Worm (Caenorhabditis elegans) whole organism, mixed stage, embryonic: ENCODE data around the gene F35D11.3.

Source experiments
- ceh-39 ChIP-seq: fragments of 150-350 bp; optimal IDR thresholded peaks from 2 replicates; lab custom pipeline; 2014; ENCODE audit warnings: missing biosample characterization, missing genetic modification characterization
- ceh-43 ChIP-seq: fragments of 200-800 bp; sonication (Bioruptor generic); optimal IDR thresholded peaks from 2 replicates; lab custom pipeline; 2018; ENCODE audit warnings: mild to moderate bottlenecking, missing genetic modification characterization, moderate library complexity, missing compliant biosample characterization
- ceh-83 ChIP-seq: fragments of 200-800 bp; sonication (Bioruptor generic); optimal IDR thresholded peaks from 2 replicates; lab custom pipeline; 2018; ENCODE audit warnings: mild to moderate bottlenecking, missing genetic modification characterization, missing compliant biosample characterization
- cnd-1 ChIP-seq: fragments of 200-800 bp; sonication (Bioruptor generic); optimal IDR thresholded peaks from 2 replicates; lab custom pipeline; 2018; ENCODE audit warnings: mild to moderate bottlenecking, missing genetic modification characterization, missing compliant biosample characterization
- drap-1 ChIP-seq: fragments of 200-800 bp; sonication (Bioruptor generic); optimal IDR thresholded peaks from 3 replicates; lab custom pipeline; 2018; ENCODE audit warnings: mild to moderate bottlenecking, missing genetic modification characterization, missing compliant biosample characterization
- elt-1 ChIP-seq: sonication (generic microtip); optimal IDR thresholded peaks from 2 replicates; lab custom pipeline; 2017; ENCODE audit warnings: missing genetic modification characterization, mild to moderate bottlenecking, missing compliant biosample characterization, antibody characterized with exemption, moderate library complexity, borderline replicate concordance; ENCODE audit not compliant: insufficient read depth
- hlh-1 ChIP-seq: fragments of 150-350 bp; optimal IDR thresholded peaks from 2 replicates; lab custom pipeline; 2014; ENCODE audit warnings: missing biosample characterization, missing genetic modification reagents, missing genetic modification characterization
- lsy-2 ChIP-seq: fragments of 150-350 bp; optimal IDR thresholded peaks from 2 replicates; lab custom pipeline; 2014; ENCODE audit warnings: missing biosample characterization, missing genetic modification characterization
- mab-5 ChIP-seq: fragments of 150-350 bp; optimal IDR thresholded peaks from 2 replicates; lab custom pipeline; 2014; ENCODE audit warnings: missing biosample characterization, missing genetic modification characterization
- mep-1 ChIP-seq: fragments of 150-350 bp; optimal IDR thresholded peaks from 2 replicates; lab custom pipeline; 2017; ENCODE audit warnings: missing biosample characterization, missing genetic modification reagents, missing genetic modification characterization, inconsistent platforms
- mls-2 ChIP-seq: sonication (generic microtip); optimal IDR thresholded peaks from 2 replicates; lab custom pipeline; 2016; ENCODE audit warnings: mild to moderate bottlenecking, missing genetic modification characterization, moderate library complexity, missing compliant biosample characterization
- nhr-12 ChIP-seq: fragments of 150-350 bp; optimal IDR thresholded peaks from 2 replicates; lab custom pipeline; 2014; ENCODE audit warnings: missing biosample characterization, missing genetic modification characterization
- nhr-237 ChIP-seq: fragments of 150-350 bp; optimal IDR thresholded peaks from 2 replicates; lab custom pipeline; 2014; ENCODE audit warnings: missing biosample characterization, missing genetic modification characterization
- pha-4 ChIP-seq: fragments of 150-350 bp; optimal IDR thresholded peaks from 2 replicates; lab custom pipeline; 2018; ENCODE audit warnings: missing biosample characterization, missing genetic modification reagents, missing genetic modification characterization
- sem-2 ChIP-seq: fragments of 200-800 bp; sonication (Bioruptor generic); optimal IDR thresholded peaks from 2 replicates; lab custom pipeline; 2018; ENCODE audit warnings: mild to moderate bottlenecking, missing genetic modification characterization, missing compliant biosample characterization
- sptf-1 ChIP-seq: sonication (generic microtip); optimal IDR thresholded peaks from 2 replicates; lab custom pipeline; 2017; ENCODE audit warnings: mild to moderate bottlenecking, missing genetic modification characterization, moderate library complexity, missing compliant biosample characterization
- tbx-8 ChIP-seq: fragments of 200-800 bp; sonication (Bioruptor generic); optimal IDR thresholded peaks from 2 replicates; lab custom pipeline; 2018; ENCODE audit warnings: mild to moderate bottlenecking, missing genetic modification characterization, moderate library complexity, missing compliant biosample characterization
- unc-120 ChIP-seq: sonication (generic microtip); optimal IDR thresholded peaks from 2 replicates; lab custom pipeline; 2017; ENCODE audit warnings: missing genetic modification characterization, missing compliant biosample characterization; ENCODE audit not compliant: poor library complexity, severe bottlenecking
- unc-62 ChIP-seq: fragments of 150-350 bp; optimal IDR thresholded peaks from 2 replicates; lab custom pipeline; 2014; ENCODE audit warnings: missing biosample characterization, missing genetic modification reagents, missing genetic modification characterization
- zip-8 ChIP-seq: fragments of 150-350 bp; optimal IDR thresholded peaks from 2 replicates; lab custom pipeline; 2014; ENCODE audit warnings: missing biosample characterization, missing genetic modification characterization

The F35D11.3 gene

ce11 chrII:4648785-4649184 lies 40.6 kb downstream of the F35D11.3 start, which contains the start of gene lgc-27:
TSS of gene lgc-27 (plus strand) at chrII:4649085.
- TF ChIP-seq mep-1 (tag; lab: Kevin White, UChicago) (no peak), pha-4 (tag; lab: Kevin White, UChicago) (peak; percentile 55)

DNA sequence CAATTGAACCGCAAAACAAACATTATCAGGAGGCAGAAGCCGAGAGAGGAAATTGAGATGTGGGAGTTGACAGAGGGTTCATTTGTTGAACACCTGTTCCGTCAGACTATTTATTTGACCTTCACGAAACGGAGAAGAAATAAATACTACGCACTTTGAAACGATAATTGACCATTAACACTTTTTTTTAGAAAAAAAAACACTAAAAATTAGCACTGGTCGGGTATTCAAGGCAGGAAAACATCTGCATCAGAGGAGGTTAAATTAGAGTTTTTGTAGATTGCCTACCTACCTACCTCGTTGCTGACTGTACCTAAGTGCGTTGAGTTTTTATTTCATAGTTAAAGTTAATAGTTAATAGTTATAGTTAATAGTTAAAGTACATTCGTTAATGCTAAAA lies 41.9 kb downstream of the F35D11.3 start:
- TF ChIP-seq elt-1 (tag; lab: Kevin White, UChicago), result no peak
- peak; percentile 31 for TF ChIP-seq hlh-1 (tag; lab: Kevin White, UChicago)
- TF ChIP-seq unc-120 (tag; lab: Kevin White, UChicago), result no peak

DNA sequence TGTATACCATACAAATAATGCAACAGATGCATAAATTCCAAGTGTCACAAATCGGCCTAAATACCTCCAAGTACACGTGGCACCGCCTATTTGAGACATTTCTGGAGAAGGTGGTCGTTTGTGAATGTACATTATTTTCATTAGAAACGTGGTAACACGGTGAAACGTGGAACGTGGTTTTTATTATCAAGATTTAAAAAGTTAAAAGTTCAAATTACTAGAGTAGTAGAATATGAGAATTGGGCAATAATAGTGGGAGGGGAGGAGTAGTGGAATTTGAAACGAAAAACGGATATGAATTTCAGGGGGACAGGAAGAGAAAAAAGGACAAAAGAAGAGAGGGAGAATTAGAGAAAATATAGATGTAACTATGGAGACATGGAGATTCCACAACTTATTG lies 47.7 kb downstream of the F35D11.3 start, which contains the start of gene fut-6:
fut-6 (minus strand) TSS at position 101 of the 400 bp plus-strand sequence.
- no peak for TF ChIP-seq ceh-39 (tag; lab: Kevin White, UChicago)
- TF ChIP-seq mab-5 (tag; lab: Kevin White, UChicago), result no peak
- TF ChIP-seq lsy-2 (tag; lab: Kevin White, UChicago), result no peak
- TF ChIP-seq sptf-1 (tag; lab: Kevin White, UChicago), result no peak
- TF ChIP-seq ceh-83 (GFP tag; lab: Kevin White, UChicago), result no peak
- TF ChIP-seq unc-120 (tag; lab: Kevin White, UChicago), result no peak
- TF ChIP-seq mls-2 (tag; lab: Kevin White, UChicago), result no peak
- TF ChIP-seq tbx-8 (GFP tag; lab: Kevin White, UChicago), result no peak
- no peak for TF ChIP-seq sem-2 (GFP tag; lab: Kevin White, UChicago)

DNA sequence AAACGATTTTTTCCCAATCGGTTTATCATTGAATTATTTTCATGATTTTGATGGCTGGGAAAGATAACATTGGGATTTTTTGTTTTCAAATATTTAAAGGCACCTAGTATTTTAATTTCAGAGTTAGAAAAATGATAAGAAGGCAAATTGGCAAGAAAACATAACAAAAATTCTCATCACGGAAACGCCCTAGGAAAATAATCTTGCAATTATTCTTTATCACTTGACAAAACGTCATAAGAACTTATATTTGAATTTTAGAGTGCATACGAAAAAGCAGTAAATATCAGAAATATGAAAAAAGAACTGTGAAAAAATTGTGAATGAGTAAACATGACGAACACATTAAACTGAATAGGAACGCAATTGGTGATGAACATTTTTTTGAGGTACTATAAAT lies 49.2 kb downstream of the F35D11.3 start:
- no peak for TF ChIP-seq ceh-39 (tag; lab: Kevin White, UChicago)
- TF ChIP-seq cnd-1 (tag; lab: Kevin White, UChicago), result no peak
- TF ChIP-seq nhr-237 (tag; lab: Kevin White, UChicago), result no peak
- no peak for TF ChIP-seq zip-8 (tag; lab: Kevin White, UChicago)
- no peak for TF ChIP-seq ceh-43
- TF ChIP-seq unc-120 (tag; lab: Kevin White, UChicago), result no peak
- no peak for TF ChIP-seq hlh-1 (tag; lab: Kevin White, UChicago)
- no peak for TF ChIP-seq nhr-12
- TF ChIP-seq elt-1 (tag; lab: Kevin White, UChicago), result no peak
- TF ChIP-seq, all 35 proteins: peak for 0

ce11 chrII:4658245-4658644 lies 50.1 kb downstream of the F35D11.3 start:
- TF ChIP-seq unc-62, result no peak

ce11 chrII:4661278-4661677 lies 53.1 kb downstream of the F35D11.3 start, which contains the start of gene T05A7.13:
TSS of gene T05A7.13 (minus strand) at chrII:4661378.
- no peak for TF ChIP-seq drap-1
- TF ChIP-seq hlh-1 (tag; lab: Kevin White, UChicago), result peak; percentile 46
